Worm (Caenorhabditis elegans): Measurements from ENCODE around the gene acly-1.

ce11 chrX:1488775-1489174 lies 9.4 kb downstream of the acly-1 start:
- TF ChIP-seq ama-1 (optimal IDR thresholded peaks at IDR 0.05), result no peak
- TF ChIP-seq nhr-76 (tag; optimal IDR thresholded peaks at IDR 0.05), result no peak
- no peak for TF ChIP-seq fkh-10 (GFP tag; optimal IDR thresholded peaks at IDR 0.05)
- no peak for TF ChIP-seq dpl-1 (GFP tag; optimal IDR thresholded peaks at IDR 0.05)
- TF ChIP-seq lin-39 (tag; optimal IDR thresholded peaks at IDR 0.05), result no peak
- TF ChIP-seq egl-13 (tag; optimal IDR thresholded peaks at IDR 0.05), result no peak
- no peak for TF ChIP-seq Y116A8C.19 (tag; optimal IDR thresholded peaks at IDR 0.05; ENCODE audit: borderline replicate concordance)
- no peak for TF ChIP-seq lin-35 (GFP tag; optimal IDR thresholded peaks at IDR 0.05)
